Fruit fly (Drosophila melanogaster) whole organism, pupa: ENCODE results near the gene hwt.

Experiments
- CG4496 ChIP-seq: fragments of 200-800 bp; sonication (Bioruptor generic); IDR thresholded peaks from 3 replicates; pipeline ENCODE4 v1.3.6; 2022; ENCODE audit warnings: missing biosample characterization, missing genetic modification characterization
- EcR ChIP-seq: fragments of 200-800 bp; sonication (Bioruptor generic); optimal IDR thresholded peaks from 3 replicates; lab custom pipeline; 2019; ENCODE audit warnings: missing biosample characterization, missing genetic modification characterization, mild to moderate bottlenecking, moderate library complexity, missing genetic modification reagents
- Pif1A ChIP-seq: fragments of 200-800 bp; sonication (Bioruptor generic); optimal IDR thresholded peaks from 3 replicates; lab custom pipeline; 2016; ENCODE audit warnings: missing biosample characterization, missing genetic modification characterization

DNA sequence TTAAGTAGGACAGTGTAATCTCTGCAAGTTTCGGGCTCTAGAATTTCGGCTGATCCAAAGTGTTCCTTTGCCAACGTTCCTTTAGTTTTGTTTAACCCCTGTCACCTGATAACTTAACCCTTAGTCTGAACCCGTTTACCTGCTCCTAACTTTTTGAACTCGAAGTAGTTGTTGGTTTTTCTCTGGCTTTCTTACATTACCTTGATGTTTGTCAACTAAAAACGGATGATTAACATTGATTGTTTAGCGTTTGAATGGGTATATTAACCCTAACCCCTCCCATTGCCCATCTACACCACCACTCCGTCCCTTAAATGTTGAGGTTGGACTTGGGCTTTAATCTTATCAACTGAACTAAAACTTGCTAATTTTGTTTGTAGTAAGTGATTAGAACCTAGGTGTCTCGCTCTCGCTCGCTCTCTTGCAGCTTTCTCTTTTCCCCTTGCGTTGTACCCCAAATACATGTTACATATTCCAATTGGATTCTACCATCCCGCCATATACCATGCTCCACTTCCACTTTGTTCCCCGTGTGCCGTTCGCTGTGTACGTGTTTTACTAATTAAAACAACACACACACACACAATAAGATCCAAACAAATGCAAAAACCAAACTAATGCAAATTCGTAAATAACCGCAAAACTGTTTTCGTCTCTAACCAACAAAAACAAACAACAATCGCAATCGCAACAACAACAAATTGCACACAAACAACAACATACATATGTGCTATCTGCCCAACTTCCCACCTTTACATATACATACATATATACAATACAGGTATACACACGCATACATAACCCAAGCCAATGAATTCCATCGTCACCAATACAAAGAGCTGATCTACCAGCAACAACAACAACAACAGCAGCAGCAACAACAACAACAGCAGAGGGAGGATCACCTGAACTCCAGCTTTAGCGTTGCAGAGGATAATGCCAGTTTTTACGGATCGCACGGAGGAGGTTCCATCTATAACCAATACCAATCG is 32.8 kb upstream of the hwt start:
- TF ChIP-seq Pif1A = no peak
- TF ChIP-seq CG4496 = no peak
- no peak for TF ChIP-seq EcR (GFP tag; lab: Kevin White, UChicago)
